Worm (Caenorhabditis elegans) whole organism, young adult: ENCODE measurements around the gene sma-6.
A peak's percentile ranks its signal among the peaks of the same experiment; 100 is the strongest.

ENCODE experiments used
- B0261.1 ChIP-seq: sonication (generic microtip); optimal IDR thresholded peaks from 2 replicates; lab custom pipeline; 2016; ENCODE audit warnings: mild to moderate bottlenecking, missing genetic modification characterization, moderate library complexity, missing compliant biosample characterization
- B0336.3 ChIP-seq: fragments of 200-800 bp; sonication (Bioruptor generic); IDR thresholded peaks from 2 replicates; pipeline ENCODE4 v1.3.6; 2022; ENCODE audit warnings: missing genetic modification characterization, missing compliant biosample characterization
- D2030.7 ChIP-seq: fragments of 200-800 bp; sonication (Bioruptor generic); IDR thresholded peaks from 2 replicates; pipeline ENCODE4 v1.3.6; 2022; ENCODE audit warnings: missing genetic modification reagents, missing genetic modification characterization, missing compliant biosample characterization
- F23B12.7 ChIP-seq: sonication (generic microtip); optimal IDR thresholded peaks from 2 replicates; lab custom pipeline; 2017; ENCODE audit warnings: missing genetic modification characterization, mild to moderate bottlenecking, missing compliant biosample characterization, antibody characterized with exemption, moderate library complexity; ENCODE audit not compliant: insufficient read depth
- F33H1.4 ChIP-seq: fragments of 200-800 bp; sonication (Bioruptor generic); IDR thresholded peaks from 2 replicates; pipeline ENCODE4 v1.3.6; 2022; ENCODE audit warnings: missing genetic modification reagents, missing genetic modification characterization, missing compliant biosample characterization
- F49E8.2 ChIP-seq: sonication (generic microtip); optimal IDR thresholded peaks from 3 replicates; lab custom pipeline; 2017; ENCODE audit warnings: missing genetic modification characterization, mild to moderate bottlenecking, missing compliant biosample characterization, antibody characterized with exemption, moderate library complexity; ENCODE audit not compliant: insufficient read depth
- F52B5.7 ChIP-seq: sonication (generic microtip); optimal IDR thresholded peaks from 2 replicates; lab custom pipeline; 2016; ENCODE audit warnings: mild to moderate bottlenecking, missing genetic modification characterization, missing compliant biosample characterization
- F57A8.1 ChIP-seq: fragments of 200-800 bp; sonication (Bioruptor generic); optimal IDR thresholded peaks from 2 replicates; lab custom pipeline; 2018; ENCODE audit warnings: mild to moderate bottlenecking, missing genetic modification characterization, moderate library complexity, missing compliant biosample characterization
- Y67H2A.10 ChIP-seq: fragments of 200-800 bp; sonication (Bioruptor generic); conservative IDR thresholded peaks from 2 replicates; pipeline ENCODE4 v1.3.6; 2022; ENCODE audit warnings: missing genetic modification reagents, missing genetic modification characterization, missing compliant biosample characterization
- aptf-2 ChIP-seq: fragments of 200-800 bp; sonication (Bioruptor generic); conservative IDR thresholded peaks from 2 replicates; pipeline ENCODE4 v1.3.6; 2022; ENCODE audit warnings: missing genetic modification reagents, missing genetic modification characterization, missing compliant biosample characterization
- athp-1 ChIP-seq: sonication (generic microtip); optimal IDR thresholded peaks from 2 replicates; lab custom pipeline; 2017; ENCODE audit warnings: mild to moderate bottlenecking, missing genetic modification characterization, missing compliant biosample characterization
- attf-5 ChIP-seq: fragments of 200-800 bp; sonication (Bioruptor generic); optimal IDR thresholded peaks from 2 replicates; lab custom pipeline; 2018; ENCODE audit warnings: mild to moderate bottlenecking, missing genetic modification characterization, missing compliant biosample characterization
- bed-2 ChIP-seq: fragments of 200-800 bp; sonication (Bioruptor generic); IDR thresholded peaks from 2 replicates; pipeline ENCODE4 v1.3.6; 2022; ENCODE audit warnings: missing genetic modification reagents, missing genetic modification characterization, missing compliant biosample characterization
- ceh-100 ChIP-seq: fragments of 200-800 bp; sonication (Bioruptor generic); IDR thresholded peaks from 2 replicates; pipeline ENCODE4 v1.3.6; 2022; ENCODE audit warnings: missing genetic modification reagents, missing genetic modification characterization, missing compliant biosample characterization
- ceh-27 ChIP-seq: fragments of 200-800 bp; sonication (Bioruptor generic); optimal IDR thresholded peaks from 2 replicates; lab custom pipeline; 2018; ENCODE audit warnings: mild to moderate bottlenecking, missing genetic modification characterization, moderate library complexity, missing compliant biosample characterization
- ceh-58 ChIP-seq: fragments of 200-800 bp; sonication (Bioruptor generic); IDR thresholded peaks from 2 replicates; pipeline ENCODE4 v1.3.6; 2022; ENCODE audit warnings: missing genetic modification characterization, missing compliant biosample characterization
- ceh-91 ChIP-seq: fragments of 200-800 bp; sonication (Bioruptor generic); IDR thresholded peaks from 2 replicates; pipeline ENCODE4 v1.3.6; 2022; ENCODE audit warnings: missing genetic modification reagents, missing genetic modification characterization, missing compliant biosample characterization
- die-1 ChIP-seq: sonication (generic microtip); optimal IDR thresholded peaks from 2 replicates; lab custom pipeline; 2016; ENCODE audit warnings: missing genotype, mild to moderate bottlenecking, missing genetic modification characterization, missing compliant biosample characterization
- egl-18 ChIP-seq: fragments of 200-800 bp; sonication (Bioruptor generic); IDR thresholded peaks from 2 replicates; pipeline ENCODE4 v1.3.6; 2022; ENCODE audit warnings: missing genetic modification reagents, missing genetic modification characterization, missing compliant biosample characterization
- egl-44 ChIP-seq: fragments of 200-800 bp; sonication (Bioruptor generic); IDR thresholded peaks from 2 replicates; pipeline ENCODE4 v1.3.6; 2022; ENCODE audit warnings: missing genetic modification reagents, missing genetic modification characterization, missing compliant biosample characterization
- gei-17 ChIP-seq: fragments of 200-800 bp; sonication (Bioruptor generic); optimal IDR thresholded peaks from 2 replicates; lab custom pipeline; 2018; ENCODE audit warnings: mild to moderate bottlenecking, missing genetic modification characterization, missing compliant biosample characterization
- hlh-26 ChIP-seq: fragments of 200-800 bp; sonication (Bioruptor generic); conservative IDR thresholded peaks from 2 replicates; pipeline ENCODE4 v1.3.6; 2022; ENCODE audit warnings: missing genetic modification reagents, missing genetic modification characterization, missing compliant biosample characterization
- hsf-1 ChIP-seq: fragments of 200-800 bp; sonication (Bioruptor generic); IDR thresholded peaks from 2 replicates; pipeline ENCODE4 v1.3.6; 2022; ENCODE audit warnings: missing genetic modification reagents, missing genetic modification characterization, missing compliant biosample characterization
- lin-26 ChIP-seq: fragments of 200-800 bp; sonication (Bioruptor generic); IDR thresholded peaks from 2 replicates; pipeline ENCODE4 v1.3.6; 2022; ENCODE audit warnings: missing genetic modification reagents, missing genetic modification characterization, missing compliant biosample characterization
- lin-35 ChIP-seq, 3 experiments: fragments of 150-350 bp in 2 of 3; sonication (generic microtip) in 1 of 3; optimal IDR thresholded peaks; 2 replicates each; lab custom pipeline; 2014 to 2018; ENCODE audit warnings: missing biosample characterization in 3 of 3, missing genetic modification characterization in 3 of 3, missing genetic modification reagents in 3 of 3
- lin-54 ChIP-seq: fragments of 200-800 bp; sonication (Bioruptor generic); optimal IDR thresholded peaks from 2 replicates; lab custom pipeline; 2018; ENCODE audit warnings: mild to moderate bottlenecking, missing genetic modification characterization, missing compliant biosample characterization
- lsl-1 ChIP-seq: fragments of 200-800 bp; sonication (Bioruptor generic); optimal IDR thresholded peaks from 2 replicates; lab custom pipeline; 2018; ENCODE audit warnings: mild to moderate bottlenecking, missing genetic modification characterization, moderate library complexity, missing compliant biosample characterization
- madf-6 ChIP-seq: fragments of 200-800 bp; sonication (Bioruptor generic); IDR thresholded peaks from 2 replicates; pipeline ENCODE4 v1.3.6; 2022; ENCODE audit warnings: missing genetic modification reagents, missing genetic modification characterization, missing compliant biosample characterization
- mcd-1 ChIP-seq: fragments of 200-800 bp; sonication (Bioruptor generic); IDR thresholded peaks from 2 replicates; pipeline ENCODE4 v1.3.6; 2022; ENCODE audit warnings: missing genetic modification reagents, missing genetic modification characterization, missing compliant biosample characterization
- mel-28 ChIP-seq: sonication (generic microtip); optimal IDR thresholded peaks from 2 replicates; lab custom pipeline; 2016; ENCODE audit warnings: borderline replicate concordance, mild to moderate bottlenecking, missing genetic modification characterization, missing compliant biosample characterization
- nhr-80 ChIP-seq: sonication (generic microtip); optimal IDR thresholded peaks from 2 replicates; lab custom pipeline; 2016; ENCODE audit warnings: missing genetic modification characterization, missing compliant biosample characterization
- pha-4 ChIP-seq: fragments of 150-350 bp; sonication (generic microtip); optimal IDR thresholded peaks from 2 replicates; lab custom pipeline; 2014; ENCODE audit warnings: missing biosample characterization, missing genetic modification reagents, missing genetic modification characterization
- rpc-1 ChIP-seq, 2 experiments: fragments of 150-350 bp in 1 of 2; sonication (generic microtip) in 1 of 2; optimal IDR thresholded peaks; 2 replicates each; lab custom pipeline; 2014 to 2018; ENCODE audit warnings: missing biosample characterization in 1 of 2, missing genetic modification characterization in 1 of 2, missing genetic modification reagents in 1 of 2, missing genotype in 1 of 2
- snpc-1.3 ChIP-seq: sonication (generic microtip); optimal IDR thresholded peaks from 2 replicates; lab custom pipeline; 2017; ENCODE audit warnings: missing genetic modification characterization, mild to moderate bottlenecking, missing compliant biosample characterization, antibody characterized with exemption, moderate library complexity, missing genotype, missing genetic modification reagents; ENCODE audit not compliant: insufficient read depth
- snpc-3.4 ChIP-seq: sonication (generic microtip); optimal IDR thresholded peaks from 2 replicates; lab custom pipeline; 2017; ENCODE audit warnings: missing genetic modification characterization, mild to moderate bottlenecking, missing compliant biosample characterization, antibody characterized with exemption, moderate library complexity, missing genotype, missing genetic modification reagents
- sptf-2 ChIP-seq: fragments of 200-800 bp; sonication (Bioruptor generic); optimal IDR thresholded peaks from 2 replicates; lab custom pipeline; 2018; ENCODE audit warnings: mild to moderate bottlenecking, missing genetic modification characterization, missing compliant biosample characterization
- tbp1 ChIP-seq: fragments of 200-800 bp; sonication (Bioruptor generic); optimal IDR thresholded peaks from 2 replicates; lab custom pipeline; 2018; ENCODE audit warnings: mild to moderate bottlenecking, missing genetic modification characterization, missing compliant biosample characterization
- unc-130 ChIP-seq: sonication (generic microtip); optimal IDR thresholded peaks from 2 replicates; lab custom pipeline; 2016; ENCODE audit warnings: missing genetic modification reagents, missing genetic modification characterization, missing compliant biosample characterization
- xnd-1 ChIP-seq: sonication (generic microtip); optimal IDR thresholded peaks from 2 replicates; lab custom pipeline; 2016; ENCODE audit warnings: missing genotype, missing genetic modification reagents, missing genetic modification characterization, missing compliant biosample characterization
- ztf-28 ChIP-seq: fragments of 200-800 bp; sonication (Bioruptor generic); IDR thresholded peaks from 2 replicates; pipeline ENCODE4 v1.3.6; 2022; ENCODE audit warnings: missing genetic modification reagents, missing genetic modification characterization, missing compliant biosample characterization

The sma-6 gene

ce11 chrII:6355396-6356346 is 31.4 kb downstream of the sma-6 start, which contains the start of gene C32D5.11 (continued):
- TF ChIP-seq xnd-1 (tag; lab: Kevin White, UChicago), result no peak
- TF ChIP-seq mcd-1 (GFP tag; lab: Robert Waterston, UW), result peak; percentile 66
- TF ChIP-seq ceh-91 (GFP tag; lab: Robert Waterston, UW), result 0 out of 2 replicates have a peak, but pooled peaks have one; percentile 13
- peak; percentile 33 for TF ChIP-seq lin-54 (GFP tag; lab: Kevin White, UChicago)
- TF ChIP-seq D2030.7 (GFP tag; lab: Robert Waterston, UW), result 0 out of 2 replicates have a peak, but pooled peaks have one; percentile 31
- peak; percentile 83 for TF ChIP-seq attf-5
- TF ChIP-seq B0336.3 (GFP tag; lab: Robert Waterston, UW), result 0 out of 2 replicates have a peak, but pooled peaks have one; percentile 37
- no peak for TF ChIP-seq egl-44
- TF ChIP-seq nhr-80 (tag; lab: Kevin White, UChicago), result peak; percentile 40
- TF ChIP-seq ceh-27 (GFP tag; lab: Kevin White, UChicago), result peak; percentile 31
- TF ChIP-seq sptf-2 (GFP tag; lab: Kevin White, UChicago), result no peak
- TF ChIP-seq mel-28 (tag; lab: Kevin White, UChicago), result no peak
- TF ChIP-seq pha-4 (tag; lab: Kevin White, UChicago), result no peak
- peak in 1 of 3 experiments; percentile 72 for TF ChIP-seq lin-35 (GFP tag; optimal IDR thresholded peaks at IDR 0.05; lab: Kevin White, UChicago)
- TF ChIP-seq F33H1.4 (GFP tag; lab: Robert Waterston, UW), result peak; percentile 42; the same call in 1 of the 2 replicates
- TF ChIP-seq aptf-2, result no peak
- no peak for TF ChIP-seq unc-130 (GFP tag; lab: Kevin White, UChicago)
- no peak for TF ChIP-seq egl-18 (GFP tag; lab: Robert Waterston, UW)
- no peak for TF ChIP-seq hlh-26 (GFP tag; lab: Robert Waterston, UW)
- no peak for TF ChIP-seq bed-2 (GFP tag; lab: Robert Waterston, UW)
- peak; percentile 16 for TF ChIP-seq tbp1 (GFP tag; lab: Kevin White, UChicago)
- TF ChIP-seq gei-17 (GFP tag; lab: Kevin White, UChicago), result no peak
- TF ChIP-seq lsl-1 (GFP tag; lab: Kevin White, UChicago), result peak; percentile 53

DNA sequence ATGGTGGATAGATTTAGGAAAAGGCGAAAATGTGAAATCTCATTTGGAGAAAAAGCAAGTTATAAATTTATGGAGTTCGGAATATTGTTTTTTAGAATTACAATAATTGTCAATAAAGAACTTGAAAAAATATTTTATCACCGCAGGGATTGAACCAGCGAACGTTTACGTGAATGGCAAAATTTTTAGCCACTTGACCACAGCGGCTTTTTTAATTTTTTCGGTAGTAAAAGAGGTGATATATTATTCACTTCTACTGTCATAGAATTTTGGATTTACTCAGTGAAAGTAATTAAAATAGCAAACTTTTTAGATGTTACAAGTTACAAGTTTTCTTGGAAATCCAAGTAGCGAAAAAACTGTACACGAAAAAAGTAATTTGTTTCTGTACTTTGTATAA is 33.9 kb downstream of the sma-6 start:
- TF ChIP-seq F23B12.7 (tag; lab: Kevin White, UChicago) (peak; percentile 54), ztf-28 (GFP tag; lab: Robert Waterston, UW) (no peak), snpc-3.4 (tag; lab: Kevin White, UChicago) (peak; percentile 37), snpc-1.3 (tag; lab: Kevin White, UChicago) (peak; percentile 28), B0336.3 (GFP tag; lab: Robert Waterston, UW) (no peak), hsf-1 (GFP tag; lab: Robert Waterston, UW) (0 out of 2 replicates have a peak, but pooled peaks have one; percentile 30), Y67H2A.10 (GFP tag; lab: Robert Waterston, UW) (no peak), F49E8.2 (tag; lab: Kevin White, UChicago) (peak; percentile 35), ceh-100 (GFP tag; lab: Robert Waterston, UW) (no peak), athp-1 (tag; lab: Kevin White, UChicago) (peak; percentile 50), F52B5.7 (tag; lab: Kevin White, UChicago) (no peak), rpc-1 (optimal IDR thresholded peaks at IDR 0.05; lab: Kevin White, UChicago) (peak; percentile 56), rpc-1 (tag; optimal IDR thresholded peaks at IDR 0.05; lab: Kevin White, UChicago) (peak; percentile 78), lin-54 (GFP tag; lab: Kevin White, UChicago) (peak; percentile 37), F57A8.1 (no peak), lin-26 (GFP tag; lab: Robert Waterston, UW) (peak; percentile 66), ceh-58 (GFP tag; lab: Robert Waterston, UW) (0 out of 2 replicates have a peak, but pooled peaks have one; percentile 93), tbp1 (GFP tag; lab: Kevin White, UChicago) (peak; percentile 83), B0261.1 (tag; lab: Kevin White, UChicago) (peak; percentile 52), die-1 (tag; lab: Kevin White, UChicago) (peak; percentile 25), madf-6 (peak; percentile 49; the same call in 1 of the 2 replicates)
